Fruit fly (Drosophila melanogaster) whole organism, embryonic: ENCODE measurements around the gene Argk1.

Experiments
- BtbVII ChIP-seq: fragments of 200-800 bp; sonication (Bioruptor generic); optimal IDR thresholded peaks from 3 replicates; lab custom pipeline; 2017; ENCODE audit warnings: missing biosample characterization, mild to moderate bottlenecking, missing genetic modification characterization
- C15 ChIP-seq: fragments of 200-800 bp; sonication (Bioruptor generic); IDR thresholded peaks from 3 replicates; pipeline ENCODE4 v1.3.6; 2022; ENCODE audit warnings: missing biosample characterization, missing genetic modification characterization
- CG10959 ChIP-seq: fragments of 200-800 bp; sonication (Bioruptor generic); IDR thresholded peaks from 2 replicates; pipeline ENCODE4 v1.3.6; 2022; ENCODE audit warnings: missing biosample characterization, missing genetic modification characterization
- CG10979 ChIP-seq: fragments of 200-800 bp; sonication (Bioruptor generic); optimal IDR thresholded peaks from 2 replicates; lab custom pipeline; 2018; ENCODE audit warnings: missing biosample characterization, mild to moderate bottlenecking, missing genetic modification characterization, moderate library complexity
- CG12071 ChIP-seq: fragments of 200-800 bp; sonication (Bioruptor generic); optimal IDR thresholded peaks from 3 replicates; lab custom pipeline; 2018; ENCODE audit warnings: missing biosample characterization, mild to moderate bottlenecking, missing genetic modification characterization
- CG12236 ChIP-seq: fragments of 200-800 bp; sonication (Bioruptor generic); optimal IDR thresholded peaks from 2 replicates; lab custom pipeline; 2016; ENCODE audit warnings: missing biosample characterization, missing genetic modification characterization
- CG12659 ChIP-seq: fragments of 200-800 bp; sonication (Bioruptor generic); optimal IDR thresholded peaks from 3 replicates; lab custom pipeline; 2017; ENCODE audit warnings: mild to moderate bottlenecking, missing biosample characterization, missing genetic modification reagents, missing genetic modification characterization
- CG15011 ChIP-seq: fragments of 200-800 bp; sonication (Bioruptor generic); optimal IDR thresholded peaks from 3 replicates; lab custom pipeline; 2018; ENCODE audit warnings: missing biosample characterization, mild to moderate bottlenecking, missing genetic modification characterization
- CG1529 ChIP-seq: fragments of 200-800 bp; sonication (Bioruptor generic); optimal IDR thresholded peaks from 3 replicates; lab custom pipeline; 2018; ENCODE audit warnings: missing biosample characterization, missing genetic modification characterization
- CG16813 ChIP-seq: fragments of 200-800 bp; sonication (Bioruptor generic); IDR thresholded peaks from 3 replicates; pipeline ENCODE4 v1.3.6; 2022; ENCODE audit warnings: missing biosample characterization, missing genetic modification characterization; ENCODE audit not compliant: partially characterized antibody
- CG16863 ChIP-seq: fragments of 200-800 bp; sonication (Bioruptor generic); optimal IDR thresholded peaks from 3 replicates; lab custom pipeline; 2016; ENCODE audit warnings: missing biosample characterization, missing genetic modification characterization
- CG17612 ChIP-seq: fragments of 200-800 bp; sonication (Bioruptor generic); IDR thresholded peaks from 2 replicates; pipeline ENCODE4 v1.3.6; 2022; ENCODE audit warnings: missing biosample characterization, missing genetic modification characterization
- CG18476 ChIP-seq: fragments of 200-800 bp; sonication (Bioruptor generic); optimal IDR thresholded peaks from 2 replicates; lab custom pipeline; 2016; ENCODE audit warnings: missing biosample characterization, mild to moderate bottlenecking, missing genetic modification characterization
- CG31441 ChIP-seq: fragments of 200-800 bp; sonication (Bioruptor generic); IDR thresholded peaks from 2 replicates; pipeline ENCODE4 v1.3.6; 2022; ENCODE audit warnings: missing biosample characterization, missing genetic modification characterization
- CG33213 ChIP-seq: fragments of 200-800 bp; sonication (Bioruptor generic); optimal IDR thresholded peaks from 3 replicates; lab custom pipeline; 2016; ENCODE audit warnings: missing biosample characterization, missing genetic modification characterization
- CG3838 ChIP-seq: fragments of 200-800 bp; sonication (Bioruptor generic); optimal IDR thresholded peaks from 3 replicates; lab custom pipeline; 2016; ENCODE audit warnings: missing biosample characterization, missing genetic modification characterization
- CG6654 ChIP-seq: fragments of 200-800 bp; sonication (Bioruptor generic); optimal IDR thresholded peaks from 2 replicates; lab custom pipeline; 2017; ENCODE audit warnings: missing biosample characterization, mild to moderate bottlenecking, missing genetic modification characterization
- CG8359 ChIP-seq: fragments of 200-800 bp; sonication (Bioruptor generic); optimal IDR thresholded peaks from 2 replicates; lab custom pipeline; 2017; ENCODE audit warnings: missing biosample characterization, mild to moderate bottlenecking, missing genetic modification characterization, borderline replicate concordance
- CG8765 ChIP-seq: fragments of 200-800 bp; sonication (Bioruptor generic); IDR thresholded peaks from 2 replicates; pipeline ENCODE4 v1.3.6; 2022; ENCODE audit warnings: missing biosample characterization, missing genetic modification characterization
- CG9215 ChIP-seq: fragments of 200-800 bp; sonication (Bioruptor generic); IDR thresholded peaks from 2 replicates; pipeline ENCODE4 v1.3.6; 2022; ENCODE audit warnings: missing biosample characterization, missing genetic modification characterization
- CG9876 ChIP-seq: fragments of 200-800 bp; sonication (Bioruptor generic); optimal IDR thresholded peaks from 2 replicates; lab custom pipeline; 2016; ENCODE audit warnings: missing biosample characterization, missing genetic modification characterization
- CHES-1-like ChIP-seq: fragments of 200-800 bp; sonication (Bioruptor generic); optimal IDR thresholded peaks from 2 replicates; lab custom pipeline; 2016; ENCODE audit warnings: missing biosample characterization, missing genetic modification characterization
- HLH4C ChIP-seq: fragments of 200-800 bp; sonication (Bioruptor generic); IDR thresholded peaks from 3 replicates; pipeline ENCODE4 v1.3.6; 2022; ENCODE audit warnings: missing biosample characterization, missing genetic modification characterization; ENCODE audit not compliant: partially characterized antibody
- HLH54F ChIP-seq: fragments of 200-800 bp; sonication (Bioruptor generic); optimal IDR thresholded peaks from 3 replicates; lab custom pipeline; 2016; ENCODE audit warnings: missing biosample characterization, missing genetic modification characterization
- Lim3 ChIP-seq: fragments of 200-800 bp; sonication (Bioruptor generic); IDR thresholded peaks from 2 replicates; pipeline ENCODE4 v1.3.6; 2022; ENCODE audit warnings: missing biosample characterization, missing genetic modification characterization
- Med ChIP-seq: fragments of 200-800 bp; sonication (Bioruptor generic); peaks from one replicate; lab custom pipeline; 2016; ENCODE audit warnings: missing biosample characterization, missing genetic modification characterization, mild to moderate bottlenecking, inconsistent platforms, moderate library complexity
- Pdp1 ChIP-seq, 2 experiments: fragments of 200-800 bp; sonication (Bioruptor generic); optimal IDR thresholded peaks; 3 replicates each; lab custom pipeline; 2016; ENCODE audit warnings: missing biosample characterization in 2 of 2, missing genetic modification characterization in 2 of 2, mild to moderate bottlenecking in 1 of 2, moderate library complexity in 1 of 2
- abd-A ChIP-seq: fragments of 200-800 bp; sonication (Bioruptor generic); optimal IDR thresholded peaks from 3 replicates; lab custom pipeline; 2019; ENCODE audit warnings: missing biosample characterization, mild to moderate bottlenecking, missing genetic modification characterization, moderate library complexity
- cato ChIP-seq: fragments of 200-800 bp; sonication (Bioruptor generic); optimal IDR thresholded peaks from 2 replicates; lab custom pipeline; 2016; ENCODE audit warnings: missing biosample characterization, missing genetic modification characterization, borderline replicate concordance
- corto ChIP-seq: fragments of 200-800 bp; sonication (Bioruptor generic); optimal IDR thresholded peaks from 2 replicates; lab custom pipeline; 2016; ENCODE audit warnings: missing biosample characterization, mild to moderate bottlenecking, missing genetic modification characterization, moderate library complexity
- dysf ChIP-seq: fragments of 200-800 bp; sonication (Bioruptor generic); IDR thresholded peaks from 3 replicates; pipeline ENCODE4 v1.3.6; 2022; ENCODE audit warnings: missing biosample characterization, missing genetic modification characterization
- eyg ChIP-seq: fragments of 200-800 bp; sonication (Bioruptor generic); optimal IDR thresholded peaks from 3 replicates; lab custom pipeline; 2016; ENCODE audit warnings: missing biosample characterization, missing genetic modification characterization
- hb ChIP-seq: fragments of 200-800 bp; sonication (Bioruptor generic); IDR thresholded peaks from 3 replicates; pipeline ENCODE4 v1.3.6; 2022; ENCODE audit warnings: missing biosample characterization, missing genetic modification characterization; ENCODE audit not compliant: partially characterized antibody
- her ChIP-seq: fragments of 200-800 bp; sonication (Bioruptor generic); optimal IDR thresholded peaks from 2 replicates; lab custom pipeline; 2016; ENCODE audit warnings: missing biosample characterization, missing genetic modification characterization
- ind ChIP-seq: fragments of 200-800 bp; sonication (Bioruptor generic); optimal IDR thresholded peaks from 3 replicates; lab custom pipeline; 2016; ENCODE audit warnings: missing biosample characterization, missing genetic modification characterization
- insv ChIP-seq, 2 experiments: fragments of 200-800 bp; sonication (Bioruptor generic); optimal IDR thresholded peaks; 3 replicates each; lab custom pipeline; 2016 to 2018; ENCODE audit warnings: missing biosample characterization in 2 of 2, missing genetic modification characterization in 2 of 2
- jing ChIP-seq: fragments of 200-800 bp; sonication (Bioruptor generic); optimal IDR thresholded peaks from 2 replicates; lab custom pipeline; 2018; ENCODE audit warnings: missing biosample characterization, mild to moderate bottlenecking, missing genetic modification characterization
- knrl ChIP-seq: fragments of 200-800 bp; sonication (Bioruptor generic); IDR thresholded peaks from 3 replicates; pipeline ENCODE4 v1.3.6; 2022; ENCODE audit warnings: missing biosample characterization, missing genetic modification characterization; ENCODE audit not compliant: partially characterized antibody
- lilli ChIP-seq: fragments of 200-800 bp; sonication (Bioruptor generic); optimal IDR thresholded peaks from 3 replicates; lab custom pipeline; 2016; ENCODE audit warnings: missing biosample characterization, missing genetic modification characterization
- maf-S ChIP-seq: fragments of 200-800 bp; sonication (Bioruptor generic); optimal IDR thresholded peaks from 2 replicates; lab custom pipeline; 2016; ENCODE audit warnings: missing biosample characterization, missing genetic modification characterization
- mam ChIP-seq: fragments of 200-800 bp; sonication (Bioruptor generic); optimal IDR thresholded peaks from 3 replicates; lab custom pipeline; 2016; ENCODE audit warnings: missing biosample characterization, missing genetic modification characterization
- oc ChIP-seq: fragments of 200-800 bp; sonication (Bioruptor generic); optimal IDR thresholded peaks from 2 replicates; lab custom pipeline; 2018; ENCODE audit warnings: missing biosample characterization, mild to moderate bottlenecking, missing genetic modification characterization, moderate library complexity
- prd ChIP-seq, 3 experiments: fragments of >200 bp in 2 of 3; fragments of 200-800 bp in 1 of 3; sonication (Bioruptor generic) in 1 of 3; optimal IDR thresholded peaks in 2 of 3; IDR thresholded peaks in 1 of 3; 2 replicates in 2 of 3; 3 replicates in 1 of 3; pipeline versions ENCODE4 v1.3.6 to Lab custom; 2017 to 2022; ENCODE audit warnings: missing biosample characterization in 1 of 3, missing genetic modification characterization in 1 of 3
- sc ChIP-seq, 3 experiments: fragments of >200 bp in 2 of 3; fragments of 200-800 bp in 1 of 3; sonication (Bioruptor generic) in 1 of 3; optimal IDR thresholded peaks; 2 replicates in 2 of 3; 3 replicates in 1 of 3; lab custom pipeline; 2017; ENCODE audit warnings: mild to moderate bottlenecking in 1 of 3, missing biosample characterization in 1 of 3, missing genetic modification characterization in 1 of 3, missing genetic modification reagents in 1 of 3
- scrt ChIP-seq: fragments of 200-800 bp; sonication (Bioruptor generic); optimal IDR thresholded peaks from 2 replicates; lab custom pipeline; 2018; ENCODE audit warnings: missing biosample characterization, mild to moderate bottlenecking, missing genetic modification characterization, moderate library complexity
- sens ChIP-seq: fragments of 200-800 bp; sonication (Bioruptor generic); peaks from one replicate; lab custom pipeline; 2016; ENCODE audit warnings: missing biosample characterization, missing genetic modification characterization
- so ChIP-seq: fragments of 200-800 bp; sonication (Bioruptor generic); IDR thresholded peaks from 3 replicates; pipeline ENCODE4 v1.3.6; 2022; ENCODE audit warnings: missing biosample characterization, missing genetic modification characterization
- sug ChIP-seq: fragments of 200-800 bp; optimal IDR thresholded peaks from 2 replicates; lab custom pipeline; 2019; ENCODE audit warnings: missing biosample characterization, mild to moderate bottlenecking, missing genetic modification characterization, moderate library complexity
- unc-4 ChIP-seq: fragments of 200-800 bp; sonication (Bioruptor generic); IDR thresholded peaks from 2 replicates; pipeline ENCODE4 v1.3.6; 2022; ENCODE audit warnings: missing biosample characterization, missing genetic modification characterization; ENCODE audit not compliant: partially characterized antibody
- yki ChIP-seq: fragments of >200 bp; optimal IDR thresholded peaks from 3 replicates; lab custom pipeline; 2018

The Argk1 gene

DNA sequence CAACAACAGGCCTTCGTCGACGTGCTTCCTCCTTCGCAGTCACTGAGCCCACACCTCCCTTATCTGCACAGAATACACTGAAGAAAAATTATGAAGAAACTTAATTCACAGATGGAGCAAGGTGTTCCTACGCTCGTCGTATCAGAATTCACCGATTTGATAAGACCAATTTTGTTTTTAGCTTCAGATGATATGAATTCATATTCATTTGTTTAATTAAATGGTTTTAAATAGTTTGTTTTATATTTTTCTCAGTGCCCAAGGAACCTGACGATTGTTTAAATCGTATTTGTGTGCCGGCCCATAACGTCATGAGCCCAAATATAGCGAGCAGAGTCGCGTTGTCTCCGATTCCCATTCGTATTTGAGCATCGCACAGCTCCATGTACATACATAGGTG lies 42.2 kb downstream of the Argk1 start (continued):
- TF ChIP-seq CG3838 (GFP tag; lab: Kevin White, UChicago) (peak; percentile 13), her (no peak), CG33213 (GFP tag; lab: Kevin White, UChicago) (peak; percentile 49), CG9215 (GFP tag; lab: Robert Waterston, UW) (peak; percentile 27; the same call in 1 of the 2 replicates), CG10979 (tag; lab: Kevin White, UChicago) (peak; percentile 83), cato (GFP tag; lab: Kevin White, UChicago) (peak; percentile 21), Pdp1 (GFP tag; optimal IDR thresholded peaks at IDR 0.05; lab: Kevin White, UChicago) (peak; percentile 57 to 74), CG12236 (GFP tag; lab: Kevin White, UChicago) (peak; percentile 68), BtbVII (GFP tag; lab: Kevin White, UChicago) (peak; percentile 17), so (GFP tag; lab: Robert Waterston, UW) (0 out of 3 replicates have a peak, but pooled peaks have one; percentile 21), sens (GFP tag; lab: Kevin White, UChicago) (peak; percentile 97), Med (GFP tag; lab: Kevin White, UChicago) (peak; percentile 90), CG16813 (GFP tag; lab: Robert Waterston, UW) (no peak), HLH4C (GFP tag; lab: Robert Waterston, UW) (no peak), oc (no peak), lilli (peak; percentile 73), sug (no peak), sc (optimal IDR thresholded peaks at IDR 0.05; lab: Kevin White, UChicago) (no peak), sc (GFP tag; optimal IDR thresholded peaks at IDR 0.05; lab: Kevin White, UChicago) (peak; percentile 21), CG16863 (GFP tag; lab: Kevin White, UChicago) (peak; percentile 60), scrt (GFP tag; lab: Kevin White, UChicago) (peak; percentile 36), CG6654 (GFP tag; lab: Kevin White, UChicago) (no peak), HLH54F (GFP tag; lab: Kevin White, UChicago) (peak; percentile 45), abd-A (tag; lab: Kevin White, UChicago) (no peak), Lim3 (GFP tag; lab: Robert Waterston, UW) (no peak), yki (lab: Kevin White, UChicago) (no peak), jing (GFP tag; lab: Kevin White, UChicago) (peak; percentile 30), maf-S (GFP tag; lab: Kevin White, UChicago) (peak; percentile 22), CG8359 (GFP tag; lab: Kevin White, UChicago) (no peak), unc-4 (GFP tag; lab: Robert Waterston, UW) (no peak), dysf (GFP tag; lab: Robert Waterston, UW) (peak; percentile 56; the same call in 1 of the 3 replicates), mam (GFP tag; lab: Kevin White, UChicago) (peak; percentile 38), CG17612 (GFP tag; lab: Robert Waterston, UW) (no peak), hb (GFP tag; lab: Robert Waterston, UW) (no peak), CG31441 (GFP tag; lab: Robert Waterston, UW) (peak; percentile 85), CG9876 (GFP tag; lab: Kevin White, UChicago) (no peak), CG12659 (peak; percentile 35), prd (optimal IDR thresholded peaks at IDR 0.05; lab: Kevin White, UChicago) (no peak), prd (GFP tag; IDR thresholded peaks at IDR 0.05; lab: Robert Waterston, UW) (peak; percentile 89), C15 (GFP tag; lab: Robert Waterston, UW) (0 out of 3 replicates have a peak, but pooled peaks have one; percentile 18), CG15011 (peak; percentile 9), CG8765 (GFP tag; lab: Robert Waterston, UW) (peak; percentile 85), CG12071 (no peak), ind (GFP tag; lab: Kevin White, UChicago) (peak; percentile 37), corto (no peak), CG1529 (GFP tag; lab: Kevin White, UChicago) (peak; percentile 28), CHES-1-like (GFP tag; lab: Kevin White, UChicago) (no peak), CG10959 (GFP tag; lab: Robert Waterston, UW) (peak; percentile 87), knrl (GFP tag; lab: Robert Waterston, UW) (no peak), eyg (GFP tag; lab: Kevin White, UChicago) (no peak), insv (GFP tag; optimal IDR thresholded peaks at IDR 0.05; lab: Kevin White, UChicago) (no peak), CG18476 (GFP tag; lab: Kevin White, UChicago) (peak; percentile 13)
